Fruit fly (Drosophila melanogaster) whole organism, embryonic: ENCODE results near the gene CG34398.

Experiments
- Antp ChIP-seq: fragments of 200-800 bp; sonication (Bioruptor generic); optimal IDR thresholded peaks from 3 replicates; lab custom pipeline; 2016; ENCODE audit warnings: missing biosample characterization, missing genetic modification characterization
- Atf-2 ChIP-seq: fragments of 200-800 bp; sonication (Bioruptor generic); optimal IDR thresholded peaks from 2 replicates; lab custom pipeline; 2016; ENCODE audit warnings: missing biosample characterization, missing genetic modification characterization
- CG10654 ChIP-seq: fragments of 200-800 bp; sonication (Bioruptor generic); optimal IDR thresholded peaks from 2 replicates; lab custom pipeline; 2016; ENCODE audit warnings: missing biosample characterization, missing genetic modification characterization
- CG10959 ChIP-seq: fragments of 200-800 bp; sonication (Bioruptor generic); IDR thresholded peaks from 2 replicates; pipeline ENCODE4 v1.3.6; 2022; ENCODE audit warnings: missing biosample characterization, missing genetic modification characterization
- CG12071 ChIP-seq: fragments of 200-800 bp; sonication (Bioruptor generic); optimal IDR thresholded peaks from 3 replicates; lab custom pipeline; 2018; ENCODE audit warnings: missing biosample characterization, mild to moderate bottlenecking, missing genetic modification characterization
- CG12155 ChIP-seq: fragments of 200-800 bp; sonication (Bioruptor generic); optimal IDR thresholded peaks from 3 replicates; lab custom pipeline; 2016; ENCODE audit warnings: missing biosample characterization, missing genetic modification characterization
- CG12744 ChIP-seq: fragments of 200-800 bp; sonication (Bioruptor generic); optimal IDR thresholded peaks from 2 replicates; lab custom pipeline; 2016; ENCODE audit warnings: missing biosample characterization, missing genetic modification characterization
- CG12769 ChIP-seq: fragments of 200-800 bp; sonication (Bioruptor generic); optimal IDR thresholded peaks from 2 replicates; lab custom pipeline; 2019; ENCODE audit warnings: missing biosample characterization, mild to moderate bottlenecking, missing genetic modification characterization, moderate library complexity
- CG12942 ChIP-seq: fragments of 200-800 bp; sonication (Bioruptor generic); optimal IDR thresholded peaks from 3 replicates; lab custom pipeline; 2016; ENCODE audit warnings: missing biosample characterization, missing genetic modification characterization
- CG14014 ChIP-seq: fragments of 200-800 bp; sonication (Bioruptor generic); IDR thresholded peaks from 2 replicates; pipeline ENCODE4 v1.3.6; 2022; ENCODE audit warnings: missing biosample characterization, missing genetic modification characterization
- CG14667 ChIP-seq: fragments of 200-800 bp; sonication (Bioruptor generic); IDR thresholded peaks from 2 replicates; pipeline ENCODE4 v1.3.6; 2022; ENCODE audit warnings: missing biosample characterization, missing genetic modification characterization
- CG18619 ChIP-seq: fragments of 200-800 bp; sonication (Bioruptor generic); optimal IDR thresholded peaks from 3 replicates; lab custom pipeline; 2017; ENCODE audit warnings: missing biosample characterization, mild to moderate bottlenecking, missing genetic modification characterization
- CG2889 ChIP-seq: fragments of 200-800 bp; sonication (Bioruptor generic); IDR thresholded peaks from 3 replicates; pipeline ENCODE4 v1.3.6; 2022; ENCODE audit warnings: missing biosample characterization, missing genetic modification characterization
- CG30403 ChIP-seq: fragments of 200-800 bp; sonication (Bioruptor generic); optimal IDR thresholded peaks from 3 replicates; lab custom pipeline; 2016; ENCODE audit warnings: missing biosample characterization, missing genetic modification characterization
- CG30431 ChIP-seq: fragments of 200-800 bp; sonication (Bioruptor generic); optimal IDR thresholded peaks from 2 replicates; lab custom pipeline; 2017; ENCODE audit warnings: missing biosample characterization, missing genetic modification characterization
- CG3163 ChIP-seq: fragments of 200-800 bp; sonication (Bioruptor generic); optimal IDR thresholded peaks from 3 replicates; lab custom pipeline; 2016; ENCODE audit warnings: missing biosample characterization, missing genetic modification characterization
- CG4282 ChIP-seq: fragments of 200-800 bp; sonication (Bioruptor generic); optimal IDR thresholded peaks from 2 replicates; lab custom pipeline; 2016; ENCODE audit warnings: missing biosample characterization, missing genetic modification characterization
- CG4820 ChIP-seq: fragments of 200-800 bp; sonication (Bioruptor generic); optimal IDR thresholded peaks from 3 replicates; lab custom pipeline; 2016; ENCODE audit warnings: missing biosample characterization, missing genetic modification characterization
- CG6683 ChIP-seq: fragments of 200-800 bp; sonication (Bioruptor generic); optimal IDR thresholded peaks from 2 replicates; lab custom pipeline; 2017; ENCODE audit warnings: missing biosample characterization, mild to moderate bottlenecking, missing genetic modification characterization, missing genetic modification reagents
- CG6689 ChIP-seq: fragments of 200-800 bp; sonication (Bioruptor generic); IDR thresholded peaks from 2 replicates; pipeline ENCODE4 v1.3.6; 2022; ENCODE audit warnings: missing biosample characterization, missing genetic modification characterization
- CG7556 ChIP-seq: fragments of 200-800 bp; sonication (Bioruptor generic); optimal IDR thresholded peaks from 2 replicates; lab custom pipeline; 2017; ENCODE audit warnings: missing biosample characterization, mild to moderate bottlenecking, missing genetic modification characterization
- E2f2 ChIP-seq: fragments of 200-800 bp; sonication (Bioruptor generic); IDR thresholded peaks from 2 replicates; pipeline ENCODE4 v1.3.6; 2022; ENCODE audit warnings: missing biosample characterization, missing genetic modification characterization
- Hand ChIP-seq: fragments of 200-800 bp; sonication (Bioruptor generic); optimal IDR thresholded peaks from 2 replicates; lab custom pipeline; 2017; ENCODE audit warnings: mild to moderate bottlenecking, missing biosample characterization, missing genetic modification reagents, missing genetic modification characterization
- Hmr ChIP-seq: fragments of 200-800 bp; sonication (Bioruptor generic); optimal IDR thresholded peaks from 3 replicates; lab custom pipeline; 2017; ENCODE audit warnings: mild to moderate bottlenecking, missing biosample characterization, missing genetic modification reagents, missing genetic modification characterization
- Meics ChIP-seq: fragments of 200-800 bp; sonication (Bioruptor generic); optimal IDR thresholded peaks from 2 replicates; lab custom pipeline; 2017; ENCODE audit warnings: missing biosample characterization, mild to moderate bottlenecking, missing genetic modification characterization
- Mes4 ChIP-seq: fragments of 200-800 bp; sonication (Bioruptor generic); optimal IDR thresholded peaks from 2 replicates; lab custom pipeline; 2016; ENCODE audit warnings: missing biosample characterization, missing genetic modification characterization
- Poxn ChIP-seq: fragments of 200-800 bp; sonication (Bioruptor generic); IDR thresholded peaks from 2 replicates; pipeline ENCODE4 v1.3.6; 2022; ENCODE audit warnings: missing biosample characterization, missing genetic modification characterization
- Xrp1 ChIP-seq: fragments of 200-800 bp; sonication (Bioruptor generic); IDR thresholded peaks from 2 replicates; pipeline ENCODE4 v1.3.6; 2022; ENCODE audit warnings: missing biosample characterization, missing genetic modification characterization
- ab ChIP-seq: fragments of 200-800 bp; sonication (Bioruptor generic); optimal IDR thresholded peaks from 2 replicates; lab custom pipeline; 2016; ENCODE audit warnings: missing biosample characterization, missing genetic modification characterization
- ac ChIP-seq: fragments of 200-800 bp; sonication (Bioruptor generic); optimal IDR thresholded peaks from 3 replicates; lab custom pipeline; 2017; ENCODE audit warnings: missing biosample characterization, mild to moderate bottlenecking, missing genetic modification characterization
- ara ChIP-seq: fragments of 200-800 bp; sonication (Bioruptor generic); IDR thresholded peaks from 2 replicates; pipeline ENCODE4 v1.3.6; 2022; ENCODE audit warnings: missing biosample characterization, missing genetic modification characterization
- bcd ChIP-seq: fragments of 200-800 bp; sonication (Bioruptor generic); optimal IDR thresholded peaks from 2 replicates; lab custom pipeline; 2017; ENCODE audit warnings: missing biosample characterization, mild to moderate bottlenecking, missing genetic modification characterization
- danr ChIP-seq: fragments of 200-800 bp; sonication (Bioruptor generic); IDR thresholded peaks from 2 replicates; pipeline ENCODE4 v1.3.6; 2022; ENCODE audit warnings: missing biosample characterization, missing genetic modification characterization
- fu2 ChIP-seq: fragments of 200-800 bp; sonication (Bioruptor generic); optimal IDR thresholded peaks from 2 replicates; lab custom pipeline; 2016; ENCODE audit warnings: missing biosample characterization, missing genetic modification characterization
- grau ChIP-seq: fragments of 200-800 bp; optimal IDR thresholded peaks from 3 replicates; lab custom pipeline; 2019; ENCODE audit warnings: missing biosample characterization, mild to moderate bottlenecking, missing genetic modification characterization, moderate library complexity
- gt ChIP-seq: fragments of 200-800 bp; sonication (Bioruptor generic); IDR thresholded peaks from 2 replicates; pipeline ENCODE4 v1.3.6; 2022; ENCODE audit warnings: missing biosample characterization, missing genetic modification characterization
- hb ChIP-seq: fragments of 200-800 bp; sonication (Bioruptor generic); IDR thresholded peaks from 3 replicates; pipeline ENCODE4 v1.3.6; 2022; ENCODE audit warnings: missing biosample characterization, missing genetic modification characterization; ENCODE audit not compliant: partially characterized antibody
- klu ChIP-seq: fragments of 200-800 bp; sonication (Bioruptor generic); IDR thresholded peaks from 2 replicates; pipeline ENCODE4 v1.3.6; 2022; ENCODE audit warnings: missing biosample characterization, missing genetic modification characterization
- kni ChIP-seq: fragments of 200-800 bp; sonication (Bioruptor generic); optimal IDR thresholded peaks from 3 replicates; lab custom pipeline; 2017; ENCODE audit warnings: mild to moderate bottlenecking, missing biosample characterization, missing genetic modification reagents, missing genetic modification characterization
- knrl ChIP-seq: fragments of 200-800 bp; sonication (Bioruptor generic); IDR thresholded peaks from 3 replicates; pipeline ENCODE4 v1.3.6; 2022; ENCODE audit warnings: missing biosample characterization, missing genetic modification characterization; ENCODE audit not compliant: partially characterized antibody
- lbe ChIP-seq: fragments of 200-800 bp; sonication (Bioruptor generic); optimal IDR thresholded peaks from 2 replicates; lab custom pipeline; 2016; ENCODE audit warnings: missing biosample characterization, mild to moderate bottlenecking, missing genetic modification characterization
- lov ChIP-seq, 2 experiments: fragments of 200-800 bp in 1 of 2; fragments of >200 bp in 1 of 2; sonication (Bioruptor generic) in 1 of 2; IDR thresholded peaks in 1 of 2; optimal IDR thresholded peaks in 1 of 2; 2 replicates in 1 of 2; 3 replicates in 1 of 2; pipeline versions ENCODE4 v1.3.6 to Lab custom; 2017 to 2022; ENCODE audit warnings: missing biosample characterization in 1 of 2, missing genetic modification characterization in 1 of 2
- mam ChIP-seq: fragments of 200-800 bp; sonication (Bioruptor generic); optimal IDR thresholded peaks from 3 replicates; lab custom pipeline; 2016; ENCODE audit warnings: missing biosample characterization, missing genetic modification characterization
- oc ChIP-seq: fragments of 200-800 bp; sonication (Bioruptor generic); optimal IDR thresholded peaks from 2 replicates; lab custom pipeline; 2018; ENCODE audit warnings: missing biosample characterization, mild to moderate bottlenecking, missing genetic modification characterization, moderate library complexity
- org-1 ChIP-seq: fragments of 200-800 bp; sonication (Bioruptor generic); optimal IDR thresholded peaks from 2 replicates; lab custom pipeline; 2017; ENCODE audit warnings: missing biosample characterization, missing genetic modification characterization
- peb ChIP-seq: fragments of 200-800 bp; sonication (Bioruptor generic); IDR thresholded peaks from 2 replicates; pipeline ENCODE4 v1.3.6; 2022; ENCODE audit warnings: missing biosample characterization, missing genetic modification characterization
- pros ChIP-seq: fragments of 200-800 bp; sonication (Bioruptor generic); optimal IDR thresholded peaks from 3 replicates; lab custom pipeline; 2019; ENCODE audit warnings: missing biosample characterization, mild to moderate bottlenecking, missing genetic modification characterization, moderate library complexity
- pzg ChIP-seq: fragments of 200-800 bp; sonication (Bioruptor generic); optimal IDR thresholded peaks from 3 replicates; lab custom pipeline; 2018; ENCODE audit warnings: missing biosample characterization, mild to moderate bottlenecking, missing genetic modification characterization, moderate library complexity
- ssp ChIP-seq: fragments of 200-800 bp; sonication (Bioruptor generic); IDR thresholded peaks from 2 replicates; pipeline ENCODE4 v1.3.6; 2022; ENCODE audit warnings: missing biosample characterization, missing genetic modification characterization
- vnd ChIP-seq: fragments of 200-800 bp; sonication (Bioruptor generic); IDR thresholded peaks from 3 replicates; pipeline ENCODE4 v1.3.6; 2022; ENCODE audit warnings: missing biosample characterization, missing genetic modification characterization; ENCODE audit not compliant: partially characterized antibody
- yki ChIP-seq: fragments of >200 bp; optimal IDR thresholded peaks from 3 replicates; lab custom pipeline; 2018

The CG34398 gene

dm6 chr2L:8958046-8958497 lies 59.5 kb downstream of the CG34398 start (continued):
- peak; percentile 28 for TF ChIP-seq ab (GFP tag; lab: Kevin White, UChicago)
- peak; percentile 90 for TF ChIP-seq bcd (GFP tag; lab: Kevin White, UChicago)
- TF ChIP-seq Poxn (GFP tag; lab: Robert Waterston, UW) = peak; percentile 73
- TF ChIP-seq grau = peak; percentile 92
- peak; percentile 93 for TF ChIP-seq Hmr (GFP tag; lab: Kevin White, UChicago)
- TF ChIP-seq CG6689 (GFP tag; lab: Robert Waterston, UW) = peak; percentile 98
- TF ChIP-seq ssp (GFP tag; lab: Robert Waterston, UW) = peak; percentile 92
- no peak for TF ChIP-seq hb (GFP tag; lab: Robert Waterston, UW)
- TF ChIP-seq peb (GFP tag; lab: Robert Waterston, UW) = peak; percentile 97
- TF ChIP-seq oc (tag; lab: Kevin White, UChicago) = peak; percentile 93
- peak; percentile 96 for TF ChIP-seq CG2889 (GFP tag; lab: Robert Waterston, UW)
- TF ChIP-seq CG14667 = peak; percentile 96
- peak; percentile 99 for TF ChIP-seq CG3163 (GFP tag; lab: Kevin White, UChicago)
- peak; percentile 78 for TF ChIP-seq CG4282 (GFP tag; lab: Kevin White, UChicago)
- TF ChIP-seq CG12155 (GFP tag; lab: Kevin White, UChicago) = peak; percentile 95
- peak; percentile 96 for TF ChIP-seq CG30403 (GFP tag; lab: Kevin White, UChicago)
- no peak for TF ChIP-seq vnd (GFP tag; lab: Robert Waterston, UW)
- TF ChIP-seq CG6683 (GFP tag; lab: Kevin White, UChicago) = peak; percentile 80
- peak; percentile 88 for TF ChIP-seq CG12769 (tag; lab: Kevin White, UChicago)
- TF ChIP-seq CG12744 = peak; percentile 95
- TF ChIP-seq mam = peak; percentile 96
- TF ChIP-seq Meics (GFP tag; lab: Kevin White, UChicago) = peak; percentile 92
- TF ChIP-seq CG12942 (GFP tag; lab: Kevin White, UChicago) = peak; percentile 95
- TF ChIP-seq knrl (GFP tag; lab: Robert Waterston, UW) = no peak
- TF ChIP-seq CG12071 (GFP tag; lab: Kevin White, UChicago) = peak; percentile 77
- TF ChIP-seq lbe (GFP tag; lab: Kevin White, UChicago) = no peak
- TF ChIP-seq pros (GFP tag; lab: Kevin White, UChicago) = peak; percentile 90
- peak; percentile 82 for TF ChIP-seq CG30431 (GFP tag; lab: Kevin White, UChicago)
- TF ChIP-seq CG10654 = peak; percentile 90
- TF ChIP-seq CG10959 = peak; percentile 98
- TF ChIP-seq Hand = peak; percentile 62
- peak; percentile 93 for TF ChIP-seq danr (GFP tag; lab: Robert Waterston, UW)
- TF ChIP-seq CG7556 (GFP tag; lab: Kevin White, UChicago) = peak; percentile 96
- peak; percentile 84 for TF ChIP-seq fu2 (GFP tag; lab: Kevin White, UChicago)
- peak; percentile 87 for TF ChIP-seq gt (GFP tag; lab: Robert Waterston, UW)
- TF ChIP-seq CG4820 (GFP tag; lab: Kevin White, UChicago) = peak; percentile 88
- no peak for TF ChIP-seq lov (optimal IDR thresholded peaks at IDR 0.05; lab: Kevin White, UChicago)
- peak; percentile 97; the same call in 2 of the 3 replicates for TF ChIP-seq lov (GFP tag; IDR thresholded peaks at IDR 0.05; lab: Robert Waterston, UW)
- TF ChIP-seq org-1 (GFP tag; lab: Kevin White, UChicago) = peak; percentile 91
- TF ChIP-seq Atf-2 (GFP tag; lab: Kevin White, UChicago) = peak; percentile 96
- TF ChIP-seq CG18619 (GFP tag; lab: Kevin White, UChicago) = peak; percentile 92
- TF ChIP-seq pzg = peak; percentile 56
- TF ChIP-seq kni (GFP tag; lab: Kevin White, UChicago) = peak; percentile 45
- TF ChIP-seq ac (GFP tag; lab: Kevin White, UChicago) = peak; percentile 89
- peak; percentile 94 for TF ChIP-seq klu
- TF ChIP-seq CG14014 = peak; percentile 96
- TF ChIP-seq Mes4 = peak; percentile 90
- no peak for TF ChIP-seq yki (lab: Kevin White, UChicago)
- TF ChIP-seq Xrp1 = peak; percentile 99
- TF ChIP-seq E2f2 (GFP tag; lab: Robert Waterston, UW) = peak; percentile 98
- peak; percentile 94 for TF ChIP-seq Antp
- peak; percentile 97 for TF ChIP-seq ara
